Worm (Caenorhabditis elegans) whole organism, late embryonic: ENCODE results near the gene R11D1.3.
A peak's percentile ranks its signal among the peaks of the same experiment; 100 is the strongest.

Source experiments
- K09A11.1 ChIP-seq: sonication (generic microtip); optimal IDR thresholded peaks from 2 replicates; lab custom pipeline; 2017; ENCODE audit warnings: antibody characterized with exemption, mild to moderate bottlenecking, missing genetic modification characterization, missing compliant biosample characterization; ENCODE audit not compliant: insufficient read depth
- T23F11.4 ChIP-seq: fragments of 200-800 bp; sonication (Bioruptor generic); optimal IDR thresholded peaks from 2 replicates; lab custom pipeline; 2018; ENCODE audit warnings: mild to moderate bottlenecking, missing genetic modification characterization, missing compliant biosample characterization
- Y22D7AL.16 ChIP-seq: sonication (generic microtip); optimal IDR thresholded peaks from 2 replicates; lab custom pipeline; 2016; ENCODE audit warnings: missing genetic modification characterization, missing compliant biosample characterization
- ama-1 ChIP-seq: fragments of 150-350 bp; optimal IDR thresholded peaks from 2 replicates; lab custom pipeline; 2014
- ceh-18 ChIP-seq: sonication (generic microtip); optimal IDR thresholded peaks from 2 replicates; lab custom pipeline; 2016; ENCODE audit warnings: missing genetic modification characterization, missing compliant biosample characterization
- ceh-19 ChIP-seq: fragments of 200-800 bp; sonication (Bioruptor generic); optimal IDR thresholded peaks from 2 replicates; lab custom pipeline; 2018; ENCODE audit warnings: mild to moderate bottlenecking, missing genetic modification characterization, missing compliant biosample characterization
- ceh-2 ChIP-seq: sonication (generic microtip); optimal IDR thresholded peaks from 2 replicates; lab custom pipeline; 2016; ENCODE audit warnings: missing genotype, missing genetic modification characterization, missing compliant biosample characterization
- ceh-22 ChIP-seq: sonication (generic microtip); optimal IDR thresholded peaks from 2 replicates; lab custom pipeline; 2017; ENCODE audit warnings: missing biosample characterization, missing genetic modification characterization
- ceh-24 ChIP-seq: sonication (generic microtip); optimal IDR thresholded peaks from 2 replicates; lab custom pipeline; 2016; ENCODE audit warnings: mild to moderate bottlenecking, missing genetic modification characterization, missing compliant biosample characterization
- ceh-30 ChIP-seq: fragments of 150-350 bp; optimal IDR thresholded peaks from 2 replicates; lab custom pipeline; 2014; ENCODE audit warnings: missing biosample characterization, missing genetic modification characterization
- ceh-31 ChIP-seq: sonication (generic microtip); optimal IDR thresholded peaks from 2 replicates; lab custom pipeline; 2016; ENCODE audit warnings: missing genetic modification characterization, missing compliant biosample characterization
- ceh-34 ChIP-seq: sonication (generic microtip); optimal IDR thresholded peaks from 2 replicates; lab custom pipeline; 2016; ENCODE audit warnings: mild to moderate bottlenecking, missing genetic modification characterization, missing compliant biosample characterization
- ceh-48 ChIP-seq: sonication (generic microtip); optimal IDR thresholded peaks from 2 replicates; lab custom pipeline; 2016; ENCODE audit warnings: missing genetic modification characterization, inconsistent platforms, missing compliant biosample characterization
- che-1 ChIP-seq: sonication (generic microtip); optimal IDR thresholded peaks from 2 replicates; lab custom pipeline; 2016; ENCODE audit warnings: mild to moderate bottlenecking, missing genetic modification characterization, missing compliant biosample characterization
- dmd-4 ChIP-seq: sonication (generic microtip); optimal IDR thresholded peaks from 2 replicates; lab custom pipeline; 2016; ENCODE audit warnings: borderline replicate concordance, missing genetic modification characterization, missing compliant biosample characterization
- elt-2 ChIP-seq: sonication (generic microtip); optimal IDR thresholded peaks from 2 replicates; lab custom pipeline; 2016; ENCODE audit warnings: missing genetic modification reagents, missing genetic modification characterization, missing compliant biosample characterization
- eyg-1 ChIP-seq: sonication (generic microtip); optimal IDR thresholded peaks from 2 replicates; lab custom pipeline; 2016; ENCODE audit warnings: missing genotype, missing genetic modification characterization, missing compliant biosample characterization
- gmeb-2 ChIP-seq: sonication (generic microtip); optimal IDR thresholded peaks from 2 replicates; lab custom pipeline; 2016; ENCODE audit warnings: missing genetic modification characterization, inconsistent platforms, missing compliant biosample characterization
- hlh-15 ChIP-seq: sonication (generic microtip); optimal IDR thresholded peaks from 2 replicates; lab custom pipeline; 2016; ENCODE audit warnings: missing genetic modification characterization, missing compliant biosample characterization
- hlh-30 ChIP-seq: sonication (generic microtip); optimal IDR thresholded peaks from 2 replicates; lab custom pipeline; 2017; ENCODE audit warnings: antibody characterized with exemption, missing genetic modification characterization, missing compliant biosample characterization; ENCODE audit not compliant: insufficient read depth
- lin-11 ChIP-seq: fragments of 200-800 bp; sonication (Bioruptor generic); optimal IDR thresholded peaks from 2 replicates; lab custom pipeline; 2018; ENCODE audit warnings: mild to moderate bottlenecking, missing genetic modification characterization, missing compliant biosample characterization
- madf-2 ChIP-seq: sonication (generic microtip); optimal IDR thresholded peaks from 2 replicates; lab custom pipeline; 2017; ENCODE audit warnings: missing genetic modification characterization, missing compliant biosample characterization
- nfya-1 ChIP-seq: sonication (generic microtip); optimal IDR thresholded peaks from 2 replicates; lab custom pipeline; 2017; ENCODE audit warnings: missing genetic modification characterization, mild to moderate bottlenecking, missing compliant biosample characterization, antibody characterized with exemption, moderate library complexity
- nhr-11 ChIP-seq: fragments of 150-350 bp; optimal IDR thresholded peaks from 2 replicates; lab custom pipeline; 2014; ENCODE audit warnings: missing biosample characterization, missing genetic modification characterization
- pha-2 ChIP-seq: sonication (generic microtip); optimal IDR thresholded peaks from 2 replicates; lab custom pipeline; 2017; ENCODE audit warnings: mild to moderate bottlenecking, missing genetic modification characterization, missing compliant biosample characterization
- pros-1 ChIP-seq: fragments of 150-350 bp; optimal IDR thresholded peaks from 2 replicates; lab custom pipeline; 2014; ENCODE audit warnings: missing biosample characterization, missing genetic modification reagents, missing genetic modification characterization
- ref-2 ChIP-seq: sonication (generic microtip); optimal IDR thresholded peaks from 2 replicates; lab custom pipeline; 2016; ENCODE audit warnings: missing genetic modification characterization, missing compliant biosample characterization
- sox-2 ChIP-seq: fragments of 200-800 bp; sonication (Bioruptor generic); IDR thresholded peaks from 2 replicates; pipeline ENCODE4 v1.3.6; 2022; ENCODE audit warnings: missing genetic modification reagents, missing genetic modification characterization, missing compliant biosample characterization
- syd-9 ChIP-seq: sonication (generic microtip); optimal IDR thresholded peaks from 2 replicates; lab custom pipeline; 2016; ENCODE audit warnings: mild to moderate bottlenecking, missing genetic modification characterization, moderate library complexity, missing compliant biosample characterization
- tbx-2 ChIP-seq: sonication (generic microtip); optimal IDR thresholded peaks from 2 replicates; lab custom pipeline; 2016; ENCODE audit warnings: missing genetic modification characterization, missing compliant biosample characterization
- unc-42 ChIP-seq: sonication (generic microtip); optimal IDR thresholded peaks from 2 replicates; lab custom pipeline; 2016; ENCODE audit warnings: missing genotype, missing genetic modification characterization, missing compliant biosample characterization
- unc-55 ChIP-seq: sonication (generic microtip); optimal IDR thresholded peaks from 2 replicates; lab custom pipeline; 2017; ENCODE audit warnings: missing biosample characterization, missing genetic modification reagents, missing genetic modification characterization
- unc-86 ChIP-seq: sonication (generic microtip); optimal IDR thresholded peaks from 2 replicates; lab custom pipeline; 2016; ENCODE audit warnings: missing genetic modification characterization, missing compliant biosample characterization
- ztf-16 ChIP-seq: sonication (generic microtip); optimal IDR thresholded peaks from 2 replicates; lab custom pipeline; 2017; ENCODE audit warnings: missing genetic modification characterization, missing compliant biosample characterization

The R11D1.3 gene

DNA sequence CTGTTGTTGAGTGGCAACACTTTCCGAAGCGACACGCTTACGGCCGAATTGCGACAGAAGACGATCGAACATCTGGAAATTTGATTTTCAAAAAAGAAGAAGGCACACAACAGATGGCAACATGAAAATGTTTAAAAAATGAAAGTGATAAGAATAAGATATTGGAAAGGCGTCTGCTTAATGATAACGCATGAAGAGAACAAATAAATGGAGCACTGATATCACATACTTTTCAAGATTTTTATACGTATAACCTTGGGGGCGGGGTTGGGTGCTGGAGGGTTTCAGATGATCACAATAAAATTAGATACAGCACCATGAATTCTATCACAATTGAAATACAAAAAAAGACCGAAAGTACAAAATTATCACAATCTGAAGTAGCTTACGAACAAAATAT lies 33.1 kb upstream of the R11D1.3 start, which contains the start of gene C15C8.7:
C15C8.7 (minus strand) TSS at position 72 of the 400 bp plus-strand sequence.
- TF ChIP-seq ceh-22 (tag; lab: Kevin White, UChicago) (no peak), syd-9 (no peak), unc-55 (GFP tag; lab: Kevin White, UChicago) (no peak), che-1 (tag; lab: Kevin White, UChicago) (no peak), elt-2 (tag; lab: Kevin White, UChicago) (peak; percentile 74)

- TF ChIP-seq ceh-48 (tag; lab: Kevin White, UChicago) (no peak), unc-42 (tag; lab: Kevin White, UChicago) (no peak), gmeb-2 (tag; lab: Kevin White, UChicago) (no peak), K09A11.1 (tag; lab: Kevin White, UChicago) (no peak), syd-9 (no peak), nfya-1 (tag; lab: Kevin White, UChicago) (no peak), ceh-18 (no peak), ama-1 (lab: Kevin White, UChicago) (no peak), ceh-31 (no peak), ceh-19 (no peak), lin-11 (tag; lab: Kevin White, UChicago) (no peak), ceh-2 (tag; lab: Kevin White, UChicago) (no peak), pros-1 (tag; lab: Kevin White, UChicago) (no peak), hlh-30 (tag; lab: Kevin White, UChicago) (no peak), ceh-30 (tag; lab: Kevin White, UChicago) (no peak)
Observed at ce11 chrV:12743778-12744502, 32.0 kb upstream of the R11D1.3 start.

DNA sequence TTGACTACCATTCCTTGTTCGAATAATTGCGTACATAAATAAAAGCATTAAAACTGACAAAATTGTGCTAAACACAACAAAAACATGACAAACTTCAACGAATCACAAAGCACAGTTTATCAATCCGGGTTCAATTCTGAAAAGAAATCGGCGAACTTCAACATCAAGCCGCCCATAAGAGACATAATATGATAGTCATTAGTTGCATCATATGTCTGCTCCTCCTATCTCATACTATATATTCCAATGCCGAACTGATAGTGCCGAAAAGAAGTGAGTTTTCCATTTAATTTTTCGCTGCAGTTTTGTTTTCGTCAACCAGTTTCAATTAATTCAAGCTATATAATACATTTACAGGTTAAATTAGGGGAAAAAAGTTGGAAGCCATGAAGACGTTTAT lies 29.8 kb upstream of the R11D1.3 start, which contains the start of gene hrg-7:
hrg-7 (plus strand) TSS at position 358 of the 400 bp plus-strand sequence.
- TF ChIP-seq gmeb-2 (tag; lab: Kevin White, UChicago): no peak
- TF ChIP-seq K09A11.1 (tag; lab: Kevin White, UChicago): no peak
- no peak for TF ChIP-seq T23F11.4 (GFP tag; lab: Kevin White, UChicago)
- no peak for TF ChIP-seq sox-2 (GFP tag; lab: Robert Waterston, UW)
- no peak for TF ChIP-seq eyg-1 (tag; lab: Kevin White, UChicago)
- no peak for TF ChIP-seq unc-86
- TF ChIP-seq madf-2 (tag; lab: Kevin White, UChicago): no peak
- TF ChIP-seq ztf-16 (tag; lab: Kevin White, UChicago): no peak
- TF ChIP-seq syd-9: no peak
- TF ChIP-seq lin-11 (tag; lab: Kevin White, UChicago): no peak
- no peak for TF ChIP-seq unc-55 (GFP tag; lab: Kevin White, UChicago)
- no peak for TF ChIP-seq dmd-4 (tag; lab: Kevin White, UChicago)
- TF ChIP-seq ceh-22 (tag; lab: Kevin White, UChicago): no peak
- no peak for TF ChIP-seq ceh-24
- no peak for TF ChIP-seq ref-2 (tag; lab: Kevin White, UChicago)
- TF ChIP-seq nhr-11: no peak
- no peak for TF ChIP-seq hlh-15 (tag; lab: Kevin White, UChicago)
- TF ChIP-seq ceh-34: no peak
- TF ChIP-seq unc-42 (tag; lab: Kevin White, UChicago): no peak
- no peak for TF ChIP-seq Y22D7AL.16 (tag; lab: Kevin White, UChicago)

- TF ChIP-seq pha-2 (tag; lab: Kevin White, UChicago) (no peak), tbx-2 (tag; lab: Kevin White, UChicago) (peak; percentile 35)
Observed at ce11 chrV:12736166-12736753, 24.4 kb upstream of the R11D1.3 start, which contains the start of gene cky-1. Gene cky-1 (plus strand): TSS chrV:12736703.
